Worm (Caenorhabditis elegans): ENCODE results near the gene Y9C9A.16.
A peak's percentile ranks its signal among the peaks of the same experiment; 100 is the strongest.

Gene Y9C9A.16

ce11 chrIV:4963834-4964233 lies 12.1 kb downstream of the Y9C9A.16 start, which contains the start of gene txt-3:
Gene txt-3 (plus strand): TSS chrIV:4963958.
- TF ChIP-seq ztf-23 (GFP tag; IDR thresholded peaks at IDR 0.05) = no peak
- no peak for TF ChIP-seq cog-1 (tag; optimal IDR thresholded peaks at IDR 0.05)
- TF ChIP-seq ref-1 (GFP tag; conservative IDR thresholded peaks at IDR 0.05) = no peak
- no peak for TF ChIP-seq med-1 (GFP tag; optimal IDR thresholded peaks at IDR 0.05; ENCODE audit: insufficient read depth)
- TF ChIP-seq klf-2 (GFP tag; conservative IDR thresholded peaks at IDR 0.05) = no peak
- no peak for TF ChIP-seq flt-1 (GFP tag; IDR thresholded peaks at IDR 0.05)
- TF ChIP-seq tab-1 (GFP tag; IDR thresholded peaks at IDR 0.05) = no peak
- no peak for TF ChIP-seq T22C8.4 (GFP tag; IDR thresholded peaks at IDR 0.05)
- TF ChIP-seq ztf-29 (GFP tag; IDR thresholded peaks at IDR 0.05) = no peak

ce11 chrIV:4960623-4961022 lies 15.3 kb downstream of the Y9C9A.16 start, which contains the start of gene str-164:
Gene str-164 (plus strand): TSS chrIV:4960735.
- TF ChIP-seq ref-1 (GFP tag; conservative IDR thresholded peaks at IDR 0.05) = no peak

- TF ChIP-seq flt-1 (GFP tag; IDR thresholded peaks at IDR 0.05) = no peak
- TF ChIP-seq med-1 (GFP tag; optimal IDR thresholded peaks at IDR 0.05; ENCODE audit: insufficient read depth) = no peak
- no peak for TF ChIP-seq cog-1 (tag; optimal IDR thresholded peaks at IDR 0.05)
- TF ChIP-seq ztf-29 (GFP tag; IDR thresholded peaks at IDR 0.05) = no peak
- TF ChIP-seq klf-2 (GFP tag; conservative IDR thresholded peaks at IDR 0.05) = no peak
- no peak for TF ChIP-seq ref-1 (GFP tag; conservative IDR thresholded peaks at IDR 0.05)
Measured at ce11 chrIV:4953887-4954286, 22.0 kb downstream of the Y9C9A.16 start, which contains the start of gene str-163. Gene str-163 (plus strand): TSS chrIV:4954187.

- TF ChIP-seq T22C8.4 (GFP tag; IDR thresholded peaks at IDR 0.05) (peak; percentile 69), ref-1 (GFP tag; conservative IDR thresholded peaks at IDR 0.05) (peak; percentile 45; the same call in 1 of the 2 replicates)
Measured at ce11 chrIV:4949729-4950128, 26.2 kb downstream of the Y9C9A.16 start.

- TF ChIP-seq ref-1 (GFP tag; conservative IDR thresholded peaks at IDR 0.05) (no peak), tab-1 (GFP tag; IDR thresholded peaks at IDR 0.05) (no peak), T22C8.4 (GFP tag; IDR thresholded peaks at IDR 0.05) (no peak)
Measured at ce11 chrIV:4945771-4946170, 30.2 kb downstream of the Y9C9A.16 start, which contains the start of gene str-169. Gene str-169 (plus strand): TSS chrIV:4946071.

ce11 chrIV:4941681-4942080 lies 34.2 kb downstream of the Y9C9A.16 start, which contains the start of gene Y9C9A.5:
Gene Y9C9A.5 (plus strand): TSS chrIV:4941981.
- no peak for TF ChIP-seq T22C8.4 (GFP tag; IDR thresholded peaks at IDR 0.05)

ce11 chrIV:4938664-4939063 lies 37.3 kb downstream of the Y9C9A.16 start, which contains the start of gene str-168:
Gene str-168 (plus strand): TSS chrIV:4938964.
- TF ChIP-seq ztf-23 (GFP tag; IDR thresholded peaks at IDR 0.05) = no peak
- no peak for TF ChIP-seq med-1 (GFP tag; optimal IDR thresholded peaks at IDR 0.05; ENCODE audit: insufficient read depth)
- no peak for TF ChIP-seq T22C8.4 (GFP tag; IDR thresholded peaks at IDR 0.05)
- TF ChIP-seq tab-1 (GFP tag; IDR thresholded peaks at IDR 0.05) = no peak
- TF ChIP-seq klf-2 (GFP tag; conservative IDR thresholded peaks at IDR 0.05) = no peak
- no peak for TF ChIP-seq flt-1 (GFP tag; IDR thresholded peaks at IDR 0.05)
- no peak for TF ChIP-seq ztf-29 (GFP tag; IDR thresholded peaks at IDR 0.05)
- no peak for TF ChIP-seq cog-1 (tag; optimal IDR thresholded peaks at IDR 0.05)
- TF ChIP-seq ref-1 (GFP tag; conservative IDR thresholded peaks at IDR 0.05) = no peak

ce11 chrIV:4937647-4938046 lies 38.3 kb downstream of the Y9C9A.16 start, which contains the start of gene fbxa-86:
Gene fbxa-86 (minus strand): TSS chrIV:4938013.
- TF ChIP-seq T22C8.4 (GFP tag; IDR thresholded peaks at IDR 0.05) = no peak
- no peak for TF ChIP-seq flt-1 (GFP tag; IDR thresholded peaks at IDR 0.05)
- no peak for TF ChIP-seq tab-1 (GFP tag; IDR thresholded peaks at IDR 0.05)

ce11 chrIV:4934103-4934502 lies 41.8 kb downstream of the Y9C9A.16 start, which contains the start of gene str-153:
Gene str-153 (plus strand): TSS chrIV:4934403.
- TF ChIP-seq ztf-23 (GFP tag; IDR thresholded peaks at IDR 0.05) = no peak
- no peak for TF ChIP-seq med-1 (GFP tag; optimal IDR thresholded peaks at IDR 0.05; ENCODE audit: insufficient read depth)
- TF ChIP-seq cog-1 (tag; optimal IDR thresholded peaks at IDR 0.05) = no peak
- TF ChIP-seq flt-1 (GFP tag; IDR thresholded peaks at IDR 0.05) = no peak
- no peak for TF ChIP-seq klf-2 (GFP tag; conservative IDR thresholded peaks at IDR 0.05)
- no peak for TF ChIP-seq ref-1 (GFP tag; conservative IDR thresholded peaks at IDR 0.05)

ce11 chrIV:4930754-4931322 lies 45.1 kb downstream of the Y9C9A.16 start:
- TF ChIP-seq klf-2 (GFP tag; conservative IDR thresholded peaks at IDR 0.05) (no peak), ztf-23 (GFP tag; IDR thresholded peaks at IDR 0.05) (no peak), ztf-29 (GFP tag; IDR thresholded peaks at IDR 0.05) (no peak), cog-1 (tag; optimal IDR thresholded peaks at IDR 0.05) (no peak), ref-1 (GFP tag; conservative IDR thresholded peaks at IDR 0.05) (no peak), T22C8.4 (GFP tag; IDR thresholded peaks at IDR 0.05) (no peak), tab-1 (GFP tag; IDR thresholded peaks at IDR 0.05) (no peak), flt-1 (GFP tag; IDR thresholded peaks at IDR 0.05) (no peak)

- TF ChIP-seq med-1 (GFP tag; optimal IDR thresholded peaks at IDR 0.05; ENCODE audit: insufficient read depth) = no peak
- no peak for TF ChIP-seq ztf-29 (GFP tag; IDR thresholded peaks at IDR 0.05)
- no peak for TF ChIP-seq tab-1 (GFP tag; IDR thresholded peaks at IDR 0.05)
- no peak for TF ChIP-seq flt-1 (GFP tag; IDR thresholded peaks at IDR 0.05)
- no peak for TF ChIP-seq cog-1 (tag; optimal IDR thresholded peaks at IDR 0.05)
- TF ChIP-seq T22C8.4 (GFP tag; IDR thresholded peaks at IDR 0.05) = no peak
- no peak for TF ChIP-seq ztf-23 (GFP tag; IDR thresholded peaks at IDR 0.05)
- TF ChIP-seq ref-1 (GFP tag; conservative IDR thresholded peaks at IDR 0.05) = no peak
- no peak for TF ChIP-seq klf-2 (GFP tag; conservative IDR thresholded peaks at IDR 0.05)
Measured at ce11 chrIV:4930045-4930444, 45.9 kb downstream of the Y9C9A.16 start, which contains the start of gene Y9C9A.8. Gene Y9C9A.8 (plus strand): TSS chrIV:4930345.
